Worm (Caenorhabditis elegans) whole organism, L4 larva: ENCODE measurements around the gene F10G2.4.

Experiments used
- F26F4.8 ChIP-seq: fragments of 200-800 bp; sonication (Bioruptor generic); conservative IDR thresholded peaks from 2 replicates; pipeline ENCODE4 v1.3.6; 2022; ENCODE audit warnings: missing genetic modification characterization, missing compliant biosample characterization
- Y105C5A.15 ChIP-seq: fragments of 200-800 bp; sonication (Bioruptor generic); IDR thresholded peaks from 2 replicates; pipeline ENCODE4 v1.3.6; 2022; ENCODE audit warnings: missing genetic modification characterization, missing compliant biosample characterization
- ZK546.5 ChIP-seq, 2 experiments: sonication (generic microtip); optimal IDR thresholded peaks; 2 replicates each; lab custom pipeline; 2017; ENCODE audit warnings: missing biosample characterization in 2 of 2, missing genetic modification characterization in 2 of 2
- attf-4 ChIP-seq: sonication (generic microtip); optimal IDR thresholded peaks from 3 replicates; lab custom pipeline; 2017; ENCODE audit warnings: missing biosample characterization, missing genetic modification characterization
- ceh-82 ChIP-seq: sonication (generic microtip); optimal IDR thresholded peaks from 2 replicates; lab custom pipeline; 2017; ENCODE audit warnings: missing biosample characterization, missing genetic modification characterization
- daf-16 ChIP-seq, 3 experiments: sonication (generic microtip); optimal IDR thresholded peaks; 2 replicates each; lab custom pipeline; 2016 to 2017; ENCODE audit warnings: missing genetic modification characterization in 3 of 3, missing genetic modification reagents in 3 of 3, mild to moderate bottlenecking in 2 of 3, missing compliant biosample characterization in 2 of 3, missing biosample characterization in 1 of 3, moderate library complexity in 1 of 3
- dmd-6 ChIP-seq: fragments of 200-800 bp; sonication (Bioruptor generic); IDR thresholded peaks from 2 replicates; pipeline ENCODE4 v1.3.6; 2022; ENCODE audit warnings: missing genetic modification reagents, missing genetic modification characterization, missing compliant biosample characterization
- dmd-8 ChIP-seq: fragments of 200-800 bp; sonication (Bioruptor generic); IDR thresholded peaks from 2 replicates; pipeline ENCODE4 v1.3.6; 2022; ENCODE audit warnings: missing genetic modification characterization, missing compliant biosample characterization
- dve-1 ChIP-seq: sonication (generic microtip); optimal IDR thresholded peaks from 2 replicates; lab custom pipeline; 2017; ENCODE audit warnings: antibody characterized with exemption, mild to moderate bottlenecking, missing genetic modification characterization, missing compliant biosample characterization; ENCODE audit not compliant: insufficient read depth
- egl-27 ChIP-seq: sonication (generic microtip); optimal IDR thresholded peaks from 3 replicates; lab custom pipeline; 2017; ENCODE audit warnings: missing biosample characterization, missing genetic modification reagents, missing genetic modification characterization
- fkh-10 ChIP-seq: fragments of 150-350 bp; optimal IDR thresholded peaks from 2 replicates; lab custom pipeline; 2014; ENCODE audit warnings: missing biosample characterization, missing genetic modification reagents, missing genetic modification characterization
- hlh-11 ChIP-seq: fragments of 200-800 bp; sonication (Bioruptor generic); optimal IDR thresholded peaks from 2 replicates; lab custom pipeline; 2018; ENCODE audit warnings: mild to moderate bottlenecking, missing genetic modification characterization, missing compliant biosample characterization
- hmg-1.1 ChIP-seq: fragments of 200-800 bp; sonication (Bioruptor generic); IDR thresholded peaks from 2 replicates; pipeline ENCODE4 v1.3.6; 2022; ENCODE audit warnings: missing genetic modification reagents, missing genetic modification characterization, missing compliant biosample characterization
- lin-38 ChIP-seq: fragments of 200-800 bp; sonication (Bioruptor generic); IDR thresholded peaks from 2 replicates; pipeline ENCODE4 v1.3.6; 2022; ENCODE audit warnings: missing genetic modification reagents, missing genetic modification characterization, missing compliant biosample characterization
- lin-39 ChIP-seq: fragments of 150-350 bp; optimal IDR thresholded peaks from 2 replicates; lab custom pipeline; 2014; ENCODE audit warnings: missing biosample characterization, missing genetic modification reagents, missing genetic modification characterization
- madf-5 ChIP-seq, 2 experiments: fragments of 200-800 bp; sonication (Bioruptor generic); IDR thresholded peaks; 2 replicates each; pipeline ENCODE4 v1.3.6; 2022; ENCODE audit warnings: missing compliant biosample characterization in 2 of 2, missing genetic modification characterization in 2 of 2
- nhr-237 ChIP-seq: sonication (generic microtip); optimal IDR thresholded peaks from 2 replicates; lab custom pipeline; 2017; ENCODE audit warnings: missing biosample characterization, missing genetic modification characterization
- nhr-28 ChIP-seq: fragments of 150-350 bp; optimal IDR thresholded peaks from 2 replicates; lab custom pipeline; 2014; ENCODE audit warnings: missing biosample characterization, missing genetic modification characterization
- nhr-41 ChIP-seq: fragments of 200-800 bp; sonication (Bioruptor generic); IDR thresholded peaks from 2 replicates; pipeline ENCODE4 v1.3.6; 2022; ENCODE audit warnings: missing genetic modification reagents, missing genetic modification characterization, missing compliant biosample characterization
- pha-4 ChIP-seq, 2 experiments: fragments of 150-350 bp in 1 of 2; fragments of 200-800 bp in 1 of 2; sonication (Bioruptor generic) in 1 of 2; IDR thresholded peaks in 1 of 2; optimal IDR thresholded peaks in 1 of 2; 2 replicates each; pipeline versions ENCODE4 v1.3.6 to Lab custom; 2014 to 2022; ENCODE audit warnings: missing genetic modification characterization in 2 of 2, missing genetic modification reagents in 2 of 2, missing biosample characterization in 1 of 2, missing compliant biosample characterization in 1 of 2
- pqm-1 ChIP-seq: sonication (generic microtip); optimal IDR thresholded peaks from 2 replicates; lab custom pipeline; 2017; ENCODE audit warnings: missing biosample characterization, missing genetic modification characterization
- unc-130 ChIP-seq: sonication (generic microtip); optimal IDR thresholded peaks from 2 replicates; lab custom pipeline; 2016; ENCODE audit warnings: missing genetic modification reagents, missing genetic modification characterization, missing compliant biosample characterization
- unc-62 ChIP-seq, 3 experiments: fragments of 150-350 bp in 1 of 3; sonication (generic microtip); optimal IDR thresholded peaks in 2 of 3; peaks in 1 of 3; 1 replicate in 1 of 3; 2 replicates in 2 of 3; lab custom pipeline; 2014 to 2017; ENCODE audit warnings: missing biosample characterization in 3 of 3, missing genetic modification characterization in 3 of 3, missing genetic modification reagents in 3 of 3, missing genotype in 1 of 3
- zfp-3 ChIP-seq: fragments of 200-800 bp; sonication (Bioruptor generic); conservative IDR thresholded peaks from 2 replicates; pipeline ENCODE4 v1.3.6; 2022; ENCODE audit warnings: missing genetic modification reagents, missing genetic modification characterization, missing compliant biosample characterization

The F10G2.4 gene

DNA sequence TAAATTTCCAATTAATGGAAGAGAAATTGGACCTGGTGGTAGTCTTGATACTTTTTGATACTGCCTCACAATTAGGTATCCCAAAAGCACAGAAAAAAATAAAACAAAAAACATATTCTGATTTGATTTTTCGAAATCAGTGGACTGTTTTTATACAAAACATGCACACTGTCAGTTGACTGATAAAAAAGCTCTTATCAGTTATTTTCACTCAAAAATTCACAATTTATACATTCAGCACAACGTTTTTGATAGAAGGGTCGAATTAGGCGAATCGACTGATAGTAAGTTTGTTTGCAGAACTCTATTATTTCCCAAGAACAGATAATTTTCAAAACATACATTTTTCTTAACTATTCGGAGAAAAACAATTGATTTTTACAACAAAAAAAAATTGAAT lies 37.0 kb downstream of the F10G2.4 start, which contains the start of gene cyp-35A2:
TSS of gene cyp-35A2 (minus strand) at position 124 of the 400 bp plus-strand sequence.
- no peak for TF ChIP-seq lin-38 (GFP tag; lab: Robert Waterston, UW)
- TF ChIP-seq nhr-237 (tag; lab: Kevin White, UChicago), result no peak
- TF ChIP-seq unc-130 (GFP tag; lab: Kevin White, UChicago), result no peak
- peak; percentile 53 for TF ChIP-seq hlh-11 (tag; lab: Kevin White, UChicago)
- no peak for TF ChIP-seq nhr-41 (GFP tag; lab: Robert Waterston, UW)
- no peak for TF ChIP-seq ZK546.5 (tag; optimal IDR thresholded peaks at IDR 0.05; lab: Kevin White, UChicago)
- TF ChIP-seq lin-39 (tag; lab: Kevin White, UChicago), result no peak
- no peak for TF ChIP-seq madf-5 (GFP tag; IDR thresholded peaks at IDR 0.05; lab: Robert Waterston, UW)
- TF ChIP-seq hmg-1.1 (GFP tag; lab: Robert Waterston, UW), result no peak
- no peak for TF ChIP-seq attf-4 (tag; lab: Kevin White, UChicago)
- TF ChIP-seq dmd-6 (GFP tag; lab: Robert Waterston, UW), result peak; percentile 57; the same call in 1 of the 2 replicates
- no peak for TF ChIP-seq fkh-10
- no peak for TF ChIP-seq daf-16 (GFP tag; optimal IDR thresholded peaks at IDR 0.05; lab: Kevin White, UChicago)
- peak; percentile 91 for TF ChIP-seq daf-16 (tag; optimal IDR thresholded peaks at IDR 0.05; lab: Kevin White, UChicago)
- TF ChIP-seq ceh-82 (tag; lab: Kevin White, UChicago), result no peak
- TF ChIP-seq F26F4.8, result no peak
- peak; percentile 71 for TF ChIP-seq nhr-28
- TF ChIP-seq Y105C5A.15 (GFP tag; lab: Robert Waterston, UW), result no peak
- TF ChIP-seq egl-27 (tag; lab: Kevin White, UChicago), result no peak
- TF ChIP-seq pqm-1 (tag; lab: Kevin White, UChicago), result peak; percentile 52
- TF ChIP-seq pha-4 (GFP tag; IDR thresholded peaks at IDR 0.05; lab: Robert Waterston, UW), result no peak
- TF ChIP-seq pha-4 (tag; optimal IDR thresholded peaks at IDR 0.05; lab: Kevin White, UChicago), result no peak

DNA sequence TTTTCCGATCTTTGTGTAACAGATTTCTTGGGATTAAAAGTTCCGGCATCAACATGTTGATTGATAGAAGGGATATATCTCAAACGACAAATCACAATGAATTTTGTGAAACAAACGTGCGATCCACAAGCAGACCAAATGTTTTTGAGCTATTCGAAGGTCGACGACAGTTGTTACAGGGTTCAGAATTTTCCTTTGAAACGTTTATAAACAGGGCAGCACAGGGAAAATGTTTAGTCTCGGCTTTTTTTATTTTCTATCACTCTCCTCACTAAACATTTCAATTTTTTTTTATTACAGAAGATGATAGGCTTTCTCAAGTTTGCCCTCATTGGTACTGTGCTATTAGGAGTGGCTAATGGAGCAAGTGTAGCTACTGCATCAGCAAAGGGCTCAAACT lies 37.9 kb downstream of the F10G2.4 start, which contains the start of gene exc-13:
TSS of gene exc-13 (plus strand) at position 301 of the 400 bp plus-strand sequence.
- peak in 1 of 2 experiments; percentile 90 for TF ChIP-seq daf-16 (GFP tag; optimal IDR thresholded peaks at IDR 0.05; lab: Kevin White, UChicago)
- TF ChIP-seq daf-16 (tag; optimal IDR thresholded peaks at IDR 0.05; lab: Kevin White, UChicago), result no peak
- no peak for TF ChIP-seq F26F4.8

DNA sequence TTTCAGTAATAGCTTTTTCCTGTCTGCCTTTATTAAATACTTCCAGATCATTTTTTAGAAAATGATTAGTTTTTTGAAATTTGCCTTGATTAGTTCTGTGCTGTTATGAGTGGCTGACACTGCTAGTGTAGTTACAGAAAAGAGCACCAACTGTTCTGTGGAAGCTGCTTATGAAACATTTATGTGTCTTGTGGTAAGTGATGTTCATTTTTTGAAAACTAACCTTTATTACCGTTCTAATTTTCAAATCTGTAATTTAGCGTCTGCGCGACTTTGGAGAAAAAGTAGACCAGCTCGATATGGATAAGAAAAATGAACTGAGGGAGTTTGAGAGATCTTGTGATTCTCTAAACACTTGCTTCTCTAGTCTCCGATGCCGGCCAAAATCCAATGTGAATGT lies 42.5 kb downstream of the F10G2.4 start, which contains the start of gene srj-14:
TSS of gene srj-14 (plus strand) at position 131 of the 400 bp plus-strand sequence.
- no peak for TF ChIP-seq dve-1 (tag; lab: Kevin White, UChicago)
- peak in 1 of 2 experiments; percentile 93 for TF ChIP-seq unc-62 (GFP tag; optimal IDR thresholded peaks at IDR 0.05 in 1 of 2; lab: Kevin White, UChicago)
- no peak for TF ChIP-seq unc-62 (tag; optimal IDR thresholded peaks at IDR 0.05; lab: Kevin White, UChicago)

DNA sequence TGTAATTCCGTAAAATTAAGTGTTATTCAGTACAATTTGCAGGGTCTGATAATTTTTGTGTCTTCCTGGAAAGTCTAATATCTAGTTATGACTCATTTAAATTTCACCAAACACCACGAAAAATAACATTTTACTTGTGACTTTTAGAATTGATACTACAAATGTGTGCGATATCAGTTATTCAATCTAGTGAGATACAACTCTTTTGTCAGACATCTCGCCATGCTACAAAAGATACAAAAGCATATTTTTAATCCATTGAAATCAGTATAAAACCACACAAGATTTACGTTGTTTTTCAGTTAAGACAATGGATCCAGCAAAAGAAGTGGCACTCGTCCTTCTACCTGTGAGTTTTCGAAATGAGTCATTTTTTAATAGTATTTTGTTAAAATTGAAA lies 47.1 kb downstream of the F10G2.4 start, which contains the start of gene srx-56:
TSS of gene srx-56 (plus strand) at position 301 of the 400 bp plus-strand sequence.
- TF ChIP-seq unc-62 (GFP tag; optimal IDR thresholded peaks at IDR 0.05 in 1 of 2; lab: Kevin White, UChicago), result peak in 1 of 2 experiments; percentile 20
- TF ChIP-seq unc-62 (tag; optimal IDR thresholded peaks at IDR 0.05; lab: Kevin White, UChicago), result no peak
- no peak for TF ChIP-seq zfp-3 (GFP tag; lab: Robert Waterston, UW)
- no peak for TF ChIP-seq dmd-8 (GFP tag; lab: Robert Waterston, UW)
- TF ChIP-seq, all 104 proteins: peak for 1
